Worm (Caenorhabditis elegans) whole organism, mixed stage, embryonic: Measurements from ENCODE around the gene sri-60.
A peak's percentile ranks its signal among the peaks of the same experiment; 100 is the strongest.

Experiments
- M03D4.4 ChIP-seq: sonication (generic microtip); optimal IDR thresholded peaks from 2 replicates; lab custom pipeline; 2017; ENCODE audit warnings: mild to moderate bottlenecking, missing genetic modification characterization, missing compliant biosample characterization
- bed-3 ChIP-seq: fragments of 200-800 bp; sonication (Bioruptor generic); optimal IDR thresholded peaks from 3 replicates; lab custom pipeline; 2018; ENCODE audit warnings: mild to moderate bottlenecking, missing genetic modification characterization, moderate library complexity, missing compliant biosample characterization
- blmp-1 ChIP-seq: fragments of 150-350 bp; optimal IDR thresholded peaks from 2 replicates; lab custom pipeline; 2014; ENCODE audit warnings: missing biosample characterization, missing genetic modification characterization
- ceh-39 ChIP-seq: fragments of 150-350 bp; optimal IDR thresholded peaks from 2 replicates; lab custom pipeline; 2014; ENCODE audit warnings: missing biosample characterization, missing genetic modification characterization
- ceh-43 ChIP-seq: fragments of 200-800 bp; sonication (Bioruptor generic); optimal IDR thresholded peaks from 2 replicates; lab custom pipeline; 2018; ENCODE audit warnings: mild to moderate bottlenecking, missing genetic modification characterization, moderate library complexity, missing compliant biosample characterization
- ceh-83 ChIP-seq: fragments of 200-800 bp; sonication (Bioruptor generic); optimal IDR thresholded peaks from 2 replicates; lab custom pipeline; 2018; ENCODE audit warnings: mild to moderate bottlenecking, missing genetic modification characterization, missing compliant biosample characterization
- ces-1 ChIP-seq: fragments of 150-350 bp; optimal IDR thresholded peaks from 2 replicates; lab custom pipeline; 2014; ENCODE audit warnings: missing biosample characterization, missing genetic modification reagents, missing genetic modification characterization
- drap-1 ChIP-seq: fragments of 200-800 bp; sonication (Bioruptor generic); optimal IDR thresholded peaks from 3 replicates; lab custom pipeline; 2018; ENCODE audit warnings: mild to moderate bottlenecking, missing genetic modification characterization, missing compliant biosample characterization
- elt-1 ChIP-seq: sonication (generic microtip); optimal IDR thresholded peaks from 2 replicates; lab custom pipeline; 2017; ENCODE audit warnings: missing genetic modification characterization, mild to moderate bottlenecking, missing compliant biosample characterization, antibody characterized with exemption, moderate library complexity, borderline replicate concordance; ENCODE audit not compliant: insufficient read depth
- elt-3 ChIP-seq: fragments of 150-350 bp; optimal IDR thresholded peaks from 2 replicates; lab custom pipeline; 2014; ENCODE audit warnings: missing biosample characterization, missing genetic modification characterization
- ham-2 ChIP-seq: fragments of 200-800 bp; sonication (Bioruptor generic); optimal IDR thresholded peaks from 2 replicates; lab custom pipeline; 2018; ENCODE audit warnings: mild to moderate bottlenecking, missing genetic modification characterization, missing compliant biosample characterization
- lin-13 ChIP-seq: fragments of 150-350 bp; optimal IDR thresholded peaks from 2 replicates; lab custom pipeline; 2014; ENCODE audit warnings: missing biosample characterization, missing genetic modification characterization
- lin-32 ChIP-seq: fragments of 200-800 bp; sonication (Bioruptor generic); optimal IDR thresholded peaks from 2 replicates; lab custom pipeline; 2018; ENCODE audit warnings: mild to moderate bottlenecking, missing genetic modification characterization, missing compliant biosample characterization
- lsy-2 ChIP-seq: fragments of 150-350 bp; optimal IDR thresholded peaks from 2 replicates; lab custom pipeline; 2014; ENCODE audit warnings: missing biosample characterization, missing genetic modification characterization
- mab-5 ChIP-seq: fragments of 150-350 bp; optimal IDR thresholded peaks from 2 replicates; lab custom pipeline; 2014; ENCODE audit warnings: missing biosample characterization, missing genetic modification characterization
- mep-1 ChIP-seq: fragments of 150-350 bp; optimal IDR thresholded peaks from 2 replicates; lab custom pipeline; 2017; ENCODE audit warnings: missing biosample characterization, missing genetic modification reagents, missing genetic modification characterization, inconsistent platforms
- mls-2 ChIP-seq: sonication (generic microtip); optimal IDR thresholded peaks from 2 replicates; lab custom pipeline; 2016; ENCODE audit warnings: mild to moderate bottlenecking, missing genetic modification characterization, moderate library complexity, missing compliant biosample characterization
- nhr-12 ChIP-seq: fragments of 150-350 bp; optimal IDR thresholded peaks from 2 replicates; lab custom pipeline; 2014; ENCODE audit warnings: missing biosample characterization, missing genetic modification characterization
- nhr-2 ChIP-seq: fragments of 150-350 bp; optimal IDR thresholded peaks from 2 replicates; lab custom pipeline; 2014; ENCODE audit warnings: missing biosample characterization, missing genetic modification characterization
- nhr-28 ChIP-seq: fragments of 150-350 bp; optimal IDR thresholded peaks from 2 replicates; lab custom pipeline; 2014; ENCODE audit warnings: missing biosample characterization, missing genetic modification characterization
- nhr-76 ChIP-seq: sonication (generic microtip); optimal IDR thresholded peaks from 2 replicates; lab custom pipeline; 2017; ENCODE audit warnings: missing biosample characterization, missing genetic modification characterization
- pha-4 ChIP-seq: fragments of 150-350 bp; optimal IDR thresholded peaks from 2 replicates; lab custom pipeline; 2018; ENCODE audit warnings: missing biosample characterization, missing genetic modification reagents, missing genetic modification characterization
- snpc-4 ChIP-seq: fragments of 150-350 bp; optimal IDR thresholded peaks from 2 replicates; lab custom pipeline; 2014; ENCODE audit warnings: missing biosample characterization, missing genetic modification characterization
- sptf-1 ChIP-seq: sonication (generic microtip); optimal IDR thresholded peaks from 2 replicates; lab custom pipeline; 2017; ENCODE audit warnings: mild to moderate bottlenecking, missing genetic modification characterization, moderate library complexity, missing compliant biosample characterization
- tbx-8 ChIP-seq: fragments of 200-800 bp; sonication (Bioruptor generic); optimal IDR thresholded peaks from 2 replicates; lab custom pipeline; 2018; ENCODE audit warnings: mild to moderate bottlenecking, missing genetic modification characterization, moderate library complexity, missing compliant biosample characterization
- unc-120 ChIP-seq: sonication (generic microtip); optimal IDR thresholded peaks from 2 replicates; lab custom pipeline; 2017; ENCODE audit warnings: missing genetic modification characterization, missing compliant biosample characterization; ENCODE audit not compliant: poor library complexity, severe bottlenecking
- unc-62 ChIP-seq: fragments of 150-350 bp; optimal IDR thresholded peaks from 2 replicates; lab custom pipeline; 2014; ENCODE audit warnings: missing biosample characterization, missing genetic modification reagents, missing genetic modification characterization
- zip-8 ChIP-seq: fragments of 150-350 bp; optimal IDR thresholded peaks from 2 replicates; lab custom pipeline; 2014; ENCODE audit warnings: missing biosample characterization, missing genetic modification characterization
- ztf-11 ChIP-seq: fragments of 150-350 bp; optimal IDR thresholded peaks from 2 replicates; lab custom pipeline; 2014; ENCODE audit warnings: missing biosample characterization, missing genetic modification characterization

The sri-60 gene

ce11 chrII:2702757-2703156 lies at the start of gene sri-60:
Gene sri-60, minus strand, starts transcription at chrII:2702857.
- TF ChIP-seq unc-120 (tag; lab: Kevin White, UChicago): no peak
- TF ChIP-seq ztf-11 (tag; lab: Kevin White, UChicago): no peak
- TF ChIP-seq blmp-1 (tag; lab: Kevin White, UChicago): no peak
- TF ChIP-seq pha-4 (tag; lab: Kevin White, UChicago): no peak
- TF ChIP-seq bed-3: no peak
- no peak for TF ChIP-seq lin-32 (GFP tag; lab: Kevin White, UChicago)

- TF ChIP-seq snpc-4 (tag; lab: Kevin White, UChicago) (no peak), ceh-43 (no peak), nhr-2 (tag; lab: Kevin White, UChicago) (no peak), nhr-28 (tag; lab: Kevin White, UChicago) (no peak), ces-1 (GFP tag; lab: Kevin White, UChicago) (no peak)
These were observed 48.6 kb upstream of the sri-60 start for ce11 chrII:2751278-2751677.

DNA sequence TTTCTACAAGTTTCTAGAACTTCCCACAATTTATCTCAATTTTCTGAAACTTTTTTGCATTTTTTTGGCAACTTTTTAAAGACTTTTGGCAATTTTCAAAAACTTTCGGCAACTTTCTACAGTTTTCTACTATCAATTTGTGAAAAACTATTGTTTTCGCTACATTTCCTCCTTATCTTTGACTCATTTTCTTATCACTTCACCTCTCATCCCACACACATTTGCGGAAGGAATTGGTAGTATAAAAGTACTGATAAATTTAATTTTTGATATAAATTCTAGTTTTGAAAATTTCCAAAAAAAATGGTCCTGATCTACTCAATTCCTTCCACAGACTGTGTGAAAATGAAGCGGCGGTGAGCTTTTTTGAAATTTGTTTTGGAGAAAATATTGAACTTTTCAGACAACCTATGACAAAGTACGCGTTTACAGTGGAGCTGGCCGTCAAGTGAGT lies 47.0 kb upstream of the sri-60 start, which contains the start of gene F29A7.4:
F29A7.4 (plus strand) TSS at position 404 of the 454 bp plus-strand sequence.
- TF ChIP-seq elt-3 (tag; lab: Kevin White, UChicago): no peak
- no peak for TF ChIP-seq nhr-2 (tag; lab: Kevin White, UChicago)
- TF ChIP-seq ces-1 (GFP tag; lab: Kevin White, UChicago): no peak
- no peak for TF ChIP-seq ztf-11 (tag; lab: Kevin White, UChicago)
- no peak for TF ChIP-seq nhr-12
- no peak for TF ChIP-seq nhr-28 (tag; lab: Kevin White, UChicago)
- no peak for TF ChIP-seq lsy-2 (tag; lab: Kevin White, UChicago)
- TF ChIP-seq tbx-8: no peak
- no peak for TF ChIP-seq lin-13 (tag; lab: Kevin White, UChicago)
- no peak for TF ChIP-seq snpc-4 (tag; lab: Kevin White, UChicago)
- no peak for TF ChIP-seq pha-4 (tag; lab: Kevin White, UChicago)
- no peak for TF ChIP-seq zip-8
- TF ChIP-seq lin-32 (GFP tag; lab: Kevin White, UChicago): no peak
- TF ChIP-seq ceh-83 (GFP tag; lab: Kevin White, UChicago): no peak
- TF ChIP-seq mab-5: no peak
- no peak for TF ChIP-seq bed-3
- no peak for TF ChIP-seq sptf-1 (tag; lab: Kevin White, UChicago)

ce11 chrII:2747956-2748621 lies 45.4 kb upstream of the sri-60 start:
- no peak for TF ChIP-seq M03D4.4 (tag; lab: Kevin White, UChicago)
- TF ChIP-seq sptf-1 (tag; lab: Kevin White, UChicago): no peak
- no peak for TF ChIP-seq bed-3
- no peak for TF ChIP-seq elt-1 (tag; lab: Kevin White, UChicago)
- peak; percentile 48 for TF ChIP-seq mep-1 (tag; lab: Kevin White, UChicago)
- TF ChIP-seq snpc-4 (tag; lab: Kevin White, UChicago): no peak
- peak; percentile 73 for TF ChIP-seq unc-62 (GFP tag; lab: Kevin White, UChicago)
- peak; percentile 80 for TF ChIP-seq ces-1 (GFP tag; lab: Kevin White, UChicago)

ce11 chrII:2742251-2742650 lies 39.6 kb upstream of the sri-60 start, which contains the start of gene T05A8.7:
Gene T05A8.7, minus strand, starts transcription at chrII:2742351.
- TF ChIP-seq elt-3 (tag; lab: Kevin White, UChicago): no peak
- TF ChIP-seq mab-5: no peak
- TF ChIP-seq nhr-76: no peak
- TF ChIP-seq elt-1 (tag; lab: Kevin White, UChicago): no peak
- TF ChIP-seq ces-1 (GFP tag; lab: Kevin White, UChicago): no peak
- no peak for TF ChIP-seq drap-1 (GFP tag; lab: Kevin White, UChicago)

DNA sequence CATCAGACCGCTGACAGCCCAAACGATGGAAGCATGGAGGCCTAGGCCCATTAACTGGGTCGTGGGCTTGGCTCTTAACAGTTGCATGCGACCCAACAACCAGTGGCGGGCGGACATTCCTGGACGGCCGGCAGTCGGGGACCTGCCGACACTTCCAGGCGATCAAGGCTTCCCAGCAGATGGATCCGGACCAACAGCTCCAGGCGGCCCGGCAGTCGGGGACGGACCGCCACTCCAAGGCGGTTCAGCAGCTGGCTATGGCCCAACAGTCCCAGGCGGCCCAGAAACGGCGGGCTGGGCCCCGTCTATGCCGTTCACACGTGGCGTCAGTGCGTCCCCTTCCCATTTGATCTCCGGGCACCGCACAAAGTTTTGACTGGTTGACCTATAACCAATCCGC lies 38.7 kb upstream of the sri-60 start:
- TF ChIP-seq bed-3: no peak
- TF ChIP-seq ham-2: no peak
- no peak for TF ChIP-seq mls-2 (tag; lab: Kevin White, UChicago)
- no peak for TF ChIP-seq ceh-39 (tag; lab: Kevin White, UChicago)
- no peak for TF ChIP-seq sptf-1 (tag; lab: Kevin White, UChicago)
